Fruit fly (Drosophila melanogaster): Measurements from ENCODE around the gene alph.

Gene alph

dm6 chr3R:29591481-29592138, at the start of gene alph (continued):
- no peak for TF ChIP-seq CG6808 (GFP tag; optimal IDR thresholded peaks at IDR 0.05)
- peak; percentile 25 for TF ChIP-seq CG31627 (GFP tag; optimal IDR thresholded peaks at IDR 0.05)
- no peak for TF ChIP-seq CG4318 (GFP tag; optimal IDR thresholded peaks at IDR 0.05)
- TF ChIP-seq CG32006 (GFP tag; optimal IDR thresholded peaks at IDR 0.05): peak; percentile 25
- peak; percentile 54 for TF ChIP-seq Hr4 (GFP tag; optimal IDR thresholded peaks at IDR 0.05)
- peak; percentile 50 for TF ChIP-seq Ets96B (tag; optimal IDR thresholded peaks at IDR 0.05)
- TF ChIP-seq CG8319 (GFP tag; optimal IDR thresholded peaks at IDR 0.05): no peak
- peak; percentile 29; the same call in 2 of the 3 replicates for TF ChIP-seq eg (GFP tag; IDR thresholded peaks at IDR 0.05)
- no peak for TF ChIP-seq CG9139 (GFP tag; optimal IDR thresholded peaks at IDR 0.05)

- no peak for TF ChIP-seq Hr39 (GFP tag; optimal IDR thresholded peaks at IDR 0.05)
- no peak for TF ChIP-seq CG31627 (GFP tag; optimal IDR thresholded peaks at IDR 0.05)
- no peak for TF ChIP-seq CG15336 (GFP tag; IDR thresholded peaks at IDR 0.05)
- TF ChIP-seq Ets96B (tag; optimal IDR thresholded peaks at IDR 0.05): no peak
- no peak for TF ChIP-seq fkh (GFP tag; optimal IDR thresholded peaks at IDR 0.05)
- no peak for TF ChIP-seq CG8119 (GFP tag; IDR thresholded peaks at IDR 0.05)
- no peak for TF ChIP-seq svp (GFP tag)
- TF ChIP-seq Ets21C (GFP tag; optimal IDR thresholded peaks at IDR 0.05): no peak
- TF ChIP-seq Sox15 (GFP tag; optimal IDR thresholded peaks at IDR 0.05): no peak
- no peak for TF ChIP-seq fd85E (GFP tag; optimal IDR thresholded peaks at IDR 0.05)
- TF ChIP-seq OdsH (GFP tag; optimal IDR thresholded peaks at IDR 0.05): no peak
Measured at dm6 chr3R:29545163-29545562, 46.5 kb upstream of the alph start.

dm6 chr3R:29546418-29546817, 45.2 kb upstream of the alph start:
- TF ChIP-seq CG10669 (GFP tag; optimal IDR thresholded peaks at IDR 0.05) (no peak), topi (GFP tag; optimal IDR thresholded peaks at IDR 0.05) (no peak), CG15336 (GFP tag; IDR thresholded peaks at IDR 0.05) (no peak), CG8119 (GFP tag; IDR thresholded peaks at IDR 0.05) (no peak), vri (GFP tag; optimal IDR thresholded peaks at IDR 0.05) (no peak), CG8319 (GFP tag; optimal IDR thresholded peaks at IDR 0.05) (no peak), CG32006 (GFP tag; optimal IDR thresholded peaks at IDR 0.05) (no peak), CG16779 (tag; optimal IDR thresholded peaks at IDR 0.05) (no peak), achi (GFP tag; optimal IDR thresholded peaks at IDR 0.05) (no peak), cyc (GFP tag; optimal IDR thresholded peaks at IDR 0.05) (no peak), CG4318 (GFP tag; optimal IDR thresholded peaks at IDR 0.05) (no peak)

- TF ChIP-seq Eip78C (GFP tag) (peak; percentile 10), esn (GFP tag; optimal IDR thresholded peaks at IDR 0.05) (no peak)
Measured at dm6 chr3R:29547182-29547979, 44.2 kb upstream of the alph start.

dm6 chr3R:29547983-29548382, 43.6 kb upstream of the alph start:
- TF ChIP-seq fd59A (GFP tag; optimal IDR thresholded peaks at IDR 0.05) (no peak), CG34406 (GFP tag; optimal IDR thresholded peaks at IDR 0.05) (no peak), CG6163 (GFP tag; IDR thresholded peaks at IDR 0.05) (no peak), fd85E (GFP tag; optimal IDR thresholded peaks at IDR 0.05) (no peak), CG6808 (GFP tag; optimal IDR thresholded peaks at IDR 0.05) (no peak), CG8632 (GFP tag; optimal IDR thresholded peaks at IDR 0.05) (no peak), CG8319 (GFP tag; optimal IDR thresholded peaks at IDR 0.05) (no peak), Gug (GFP tag; IDR thresholded peaks at IDR 0.05) (no peak), CG7368 (GFP tag; optimal IDR thresholded peaks at IDR 0.05) (no peak), CG1621 (tag; optimal IDR thresholded peaks at IDR 0.05) (no peak), lz (GFP tag; optimal IDR thresholded peaks at IDR 0.05) (no peak), topi (GFP tag; optimal IDR thresholded peaks at IDR 0.05) (no peak), Lpt (GFP tag; optimal IDR thresholded peaks at IDR 0.05) (no peak)

Measured in whole organism, prepupa.